Fruit fly (Drosophila melanogaster) whole organism, wandering third instar larva: ENCODE results near the gene CG12362.

Experiments used
- Abd-B ChIP-seq: fragments of >200 bp; optimal IDR thresholded peaks from 2 replicates; lab custom pipeline; 2017; ENCODE audit warnings: missing biosample characterization, missing genetic modification characterization
- CG32264 ChIP-seq: fragments of 200-800 bp; sonication (Bioruptor generic); optimal IDR thresholded peaks from 2 replicates; lab custom pipeline; 2016; ENCODE audit warnings: missing biosample characterization, missing genetic modification characterization
- CG9705 ChIP-seq: fragments of 200-800 bp; sonication (Bioruptor generic); optimal IDR thresholded peaks from 2 replicates; lab custom pipeline; 2018; ENCODE audit warnings: missing biosample characterization, mild to moderate bottlenecking, missing genetic modification characterization
- CrebA ChIP-seq: fragments of 200-800 bp; sonication (Bioruptor generic); optimal IDR thresholded peaks from 2 replicates; lab custom pipeline; 2016; ENCODE audit warnings: missing biosample characterization, mild to moderate bottlenecking, missing genetic modification characterization, borderline replicate concordance
- Dfd ChIP-seq: fragments of >200 bp; optimal IDR thresholded peaks from 2 replicates; lab custom pipeline; 2017; ENCODE audit warnings: missing biosample characterization, missing genetic modification characterization
- Dif ChIP-seq: fragments of 200-275, 200-300 bp; sonication (Bioruptor generic); optimal IDR thresholded peaks from 2 replicates; lab custom pipeline; 2018; ENCODE audit warnings: missing biosample characterization, missing genetic modification characterization; ENCODE audit not compliant: partially characterized antibody
- GATAd ChIP-seq: sonication (Bioruptor generic); optimal IDR thresholded peaks from 2 replicates; lab custom pipeline; 2016; ENCODE audit warnings: missing biosample characterization, missing genetic modification characterization
- HLH106 ChIP-seq: fragments of 200-800 bp; optimal IDR thresholded peaks from 3 replicates; lab custom pipeline; 2019; ENCODE audit warnings: missing biosample characterization, mild to moderate bottlenecking, missing genetic modification characterization, moderate library complexity
- Hr78 ChIP-seq: fragments of >200 bp; optimal IDR thresholded peaks from 2 replicates; lab custom pipeline; 2017; ENCODE audit warnings: missing biosample characterization, missing genetic modification characterization
- Hr83 ChIP-seq: fragments of 200-300 bp; sonication (Bioruptor generic); optimal IDR thresholded peaks from 2 replicates; lab custom pipeline; 2016; ENCODE audit warnings: missing biosample characterization, mild to moderate bottlenecking, missing genetic modification characterization, moderate library complexity; ENCODE audit not compliant: poor library complexity, severe bottlenecking
- Jra ChIP-seq: sonication (Bioruptor generic); optimal IDR thresholded peaks from 2 replicates; lab custom pipeline; 2016; ENCODE audit warnings: missing biosample characterization, missing genetic modification characterization
- Mio ChIP-seq: sonication (Bioruptor generic); optimal IDR thresholded peaks from 2 replicates; lab custom pipeline; 2016; ENCODE audit warnings: missing biosample characterization, missing genetic modification characterization
- N ChIP-seq: fragments of >200 bp; optimal IDR thresholded peaks from 2 replicates; lab custom pipeline; 2018; ENCODE audit warnings: missing biosample characterization, missing external identifiers, missing genetic modification characterization
- OdsH ChIP-seq: fragments of 200-800 bp; sonication (Bioruptor generic); optimal IDR thresholded peaks from 2 replicates; lab custom pipeline; 2016; ENCODE audit warnings: missing biosample characterization, mild to moderate bottlenecking, missing genetic modification characterization
- Rel ChIP-seq, 2 experiments: fragments of 200-800 bp; sonication (Bioruptor generic) in 1 of 2; optimal IDR thresholded peaks; 2 replicates in 1 of 2; 3 replicates in 1 of 2; lab custom pipeline; 2016 to 2019; ENCODE audit warnings: mild to moderate bottlenecking in 2 of 2, missing biosample characterization in 2 of 2, missing genetic modification characterization in 2 of 2, moderate library complexity in 1 of 2
- Sp1 ChIP-seq: fragments of 200-800 bp; sonication (Bioruptor generic); optimal IDR thresholded peaks from 3 replicates; lab custom pipeline; 2019; ENCODE audit warnings: missing biosample characterization, mild to moderate bottlenecking, missing genetic modification characterization, moderate library complexity
- Vsx2 ChIP-seq: fragments of 200-300, 225-300 bp; sonication (Bioruptor generic); optimal IDR thresholded peaks from 2 replicates; lab custom pipeline; 2018; ENCODE audit warnings: missing biosample characterization, missing genetic modification characterization; ENCODE audit not compliant: partially characterized antibody
- br ChIP-seq: fragments of 200-800 bp; sonication (Bioruptor generic); optimal IDR thresholded peaks from 2 replicates; lab custom pipeline; 2016; ENCODE audit warnings: missing biosample characterization, missing genetic modification characterization
- brk ChIP-seq: fragments of 200-800 bp; sonication (Bioruptor generic); optimal IDR thresholded peaks from 2 replicates; lab custom pipeline; 2016; ENCODE audit warnings: missing biosample characterization, mild to moderate bottlenecking, missing genetic modification characterization
- dl ChIP-seq, 2 experiments: fragments of 175-275, 200-275 bp in 1 of 2; fragments of 200-275 bp in 1 of 2; sonication (Bioruptor generic); optimal IDR thresholded peaks; lab custom pipeline; 2018; ENCODE audit warnings: mild to moderate bottlenecking in 2 of 2, missing biosample characterization in 2 of 2, missing genetic modification characterization in 2 of 2, moderate library complexity in 2 of 2; ENCODE audit not compliant: partially characterized antibody in 2 of 2, insufficient read depth in 1 of 2
- dmrt93B ChIP-seq: fragments of 200-800 bp; sonication (Bioruptor generic); optimal IDR thresholded peaks from 2 replicates; lab custom pipeline; 2018; ENCODE audit warnings: missing biosample characterization, mild to moderate bottlenecking, missing genetic modification characterization
- dsf ChIP-seq: sonication (Bioruptor generic); optimal IDR thresholded peaks from 2 replicates; lab custom pipeline; 2016; ENCODE audit warnings: missing biosample characterization, missing genetic modification characterization, borderline replicate concordance
- fru ChIP-seq: fragments of 200-800 bp; sonication (Bioruptor generic); optimal IDR thresholded peaks from 3 replicates; lab custom pipeline; 2016; ENCODE audit warnings: missing biosample characterization, mild to moderate bottlenecking, missing genetic modification characterization
- h ChIP-seq: fragments of 200-800 bp; sonication (Bioruptor generic); optimal IDR thresholded peaks from 3 replicates; lab custom pipeline; 2016; ENCODE audit warnings: missing biosample characterization, mild to moderate bottlenecking, missing genetic modification characterization
- jim ChIP-seq: fragments of 175-275, 200-325 bp; sonication (Bioruptor generic); optimal IDR thresholded peaks from 2 replicates; lab custom pipeline; 2016; ENCODE audit warnings: missing biosample characterization, mild to moderate bottlenecking, missing genetic modification characterization
- pan ChIP-seq: fragments of >200 bp; optimal IDR thresholded peaks from 2 replicates; lab custom pipeline; 2017
- psq ChIP-seq: fragments of 200-800 bp; sonication (Bioruptor generic); optimal IDR thresholded peaks from 3 replicates; lab custom pipeline; 2017; ENCODE audit warnings: missing biosample characterization, mild to moderate bottlenecking, missing genetic modification characterization, moderate library complexity
- rgr ChIP-seq: fragments of 200-800 bp; sonication (Bioruptor generic); optimal IDR thresholded peaks from 3 replicates; lab custom pipeline; 2016; ENCODE audit warnings: missing biosample characterization, mild to moderate bottlenecking, missing genetic modification characterization
- sv ChIP-seq: fragments of 200-800 bp; sonication (Bioruptor generic); optimal IDR thresholded peaks from 3 replicates; lab custom pipeline; 2016; ENCODE audit warnings: missing biosample characterization, missing genetic modification characterization
- tai ChIP-seq: sonication (Bioruptor generic); optimal IDR thresholded peaks from 2 replicates; lab custom pipeline; 2016; ENCODE audit warnings: missing biosample characterization, missing genetic modification characterization
- woc ChIP-seq: sonication (Bioruptor generic); optimal IDR thresholded peaks from 2 replicates; lab custom pipeline; 2016; ENCODE audit warnings: missing biosample characterization, mild to moderate bottlenecking, missing genetic modification characterization

Gene CG12362

DNA sequence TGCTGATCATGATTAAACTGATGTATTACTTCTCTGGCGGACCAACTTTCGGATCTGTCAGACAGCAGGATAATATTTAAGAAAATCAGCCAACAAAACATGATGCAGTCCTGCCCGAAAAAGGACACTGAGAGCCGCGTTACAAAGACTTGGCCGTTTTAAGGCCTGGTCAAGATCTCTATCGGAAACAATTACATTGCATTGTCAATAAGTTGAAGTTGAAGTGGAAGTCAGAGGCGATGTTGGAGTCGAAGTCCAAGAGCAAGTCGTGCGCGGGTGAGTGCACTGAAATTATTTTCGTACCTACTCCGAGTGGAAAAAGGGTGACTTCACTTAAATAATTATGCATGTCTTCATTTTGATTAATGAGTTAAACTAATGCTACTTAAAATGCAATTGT lies 21.4 kb downstream of the CG12362 start, which contains the start of gene Ir67c:
Ir67c (minus strand) TSS at position 101 of the 400 bp plus-strand sequence.
- TF ChIP-seq Sp1 (GFP tag; lab: Kevin White, UChicago) (no peak), GATAd (GFP tag; lab: Kevin White, UChicago) (no peak), dmrt93B (GFP tag; lab: Kevin White, UChicago) (no peak), tai (no peak), h (GFP tag; lab: Kevin White, UChicago) (no peak), psq (GFP tag; lab: Kevin White, UChicago) (no peak), Dfd (no peak), Mio (no peak), jim (GFP tag; lab: Kevin White, UChicago) (no peak), CG9705 (GFP tag; lab: Kevin White, UChicago) (no peak), Hr78 (GFP tag; lab: Kevin White, UChicago) (no peak), dsf (GFP tag; lab: Kevin White, UChicago) (no peak), HLH106 (tag; lab: Kevin White, UChicago) (no peak), sv (GFP tag; lab: Kevin White, UChicago) (no peak), Dif (GFP tag; lab: Kevin White, UChicago) (no peak), pan (lab: Kevin White, UChicago) (no peak), Hr83 (no peak)

DNA sequence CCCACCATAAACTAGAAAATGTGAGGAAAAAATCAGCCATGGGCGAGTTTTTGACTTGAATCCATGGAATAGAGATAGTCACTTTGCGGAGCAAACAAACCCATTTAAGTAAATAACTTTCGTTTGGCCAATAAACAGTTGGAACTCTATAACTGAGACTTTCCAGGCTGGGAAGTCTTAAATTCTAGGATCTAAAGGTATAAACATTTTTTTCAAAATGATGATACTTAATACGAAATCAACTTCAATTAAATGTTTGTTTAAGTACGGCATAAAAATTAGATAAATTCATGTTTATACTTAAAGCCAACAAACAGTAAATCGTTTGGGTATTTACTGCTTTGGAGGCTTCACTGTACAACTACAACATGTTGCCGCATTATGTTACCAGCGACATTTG lies 27.3 kb downstream of the CG12362 start:
- TF ChIP-seq GATAd (GFP tag; lab: Kevin White, UChicago): no peak
- no peak for TF ChIP-seq Rel (GFP tag; optimal IDR thresholded peaks at IDR 0.05; lab: Kevin White, UChicago)
- no peak for TF ChIP-seq Rel (tag; optimal IDR thresholded peaks at IDR 0.05; lab: Kevin White, UChicago)

DNA sequence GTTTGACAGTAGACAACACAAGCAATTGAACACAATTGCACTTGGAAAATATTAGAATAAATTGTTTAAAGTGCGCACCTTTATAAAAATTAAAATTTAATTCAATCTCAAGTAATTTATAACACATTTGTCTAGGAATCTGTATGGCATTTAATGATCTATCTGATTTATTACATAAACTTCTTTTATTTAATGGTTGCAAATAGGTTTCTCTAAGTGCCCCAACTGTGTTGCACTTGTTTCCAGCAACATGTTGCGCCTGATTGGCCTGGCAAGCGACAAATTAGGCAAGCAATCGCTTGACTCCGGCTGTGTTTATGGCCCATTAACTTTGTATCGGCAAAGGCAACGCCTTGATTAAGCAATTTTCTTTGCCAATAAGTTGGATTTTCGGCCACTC lies 27.9 kb downstream of the CG12362 start:
- no peak for TF ChIP-seq CG32264 (GFP tag; lab: Kevin White, UChicago)
- no peak for TF ChIP-seq fru (GFP tag; lab: Kevin White, UChicago)
- no peak for TF ChIP-seq jim (GFP tag; lab: Kevin White, UChicago)
- TF ChIP-seq Hr83: no peak

DNA sequence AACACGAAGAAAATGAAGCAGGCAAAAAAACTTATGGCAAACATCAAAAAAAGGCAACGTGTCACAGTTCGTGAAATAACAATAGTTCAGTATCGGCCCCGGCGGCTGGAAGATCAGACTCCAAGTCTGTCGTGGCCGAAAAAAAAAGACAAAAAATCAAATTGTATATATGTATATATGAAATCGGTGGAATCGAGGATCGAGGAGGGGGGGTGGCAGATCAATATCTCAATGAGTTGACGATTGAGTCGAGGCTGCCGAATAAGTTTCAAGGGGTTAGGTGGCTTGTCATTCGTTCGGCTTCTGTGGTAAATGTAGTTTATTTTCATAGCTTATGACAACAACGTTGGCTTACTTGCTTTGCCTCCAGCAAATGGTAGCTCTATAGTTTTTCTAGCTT lies 29.9 kb downstream of the CG12362 start:
- no peak for TF ChIP-seq CrebA (GFP tag; lab: Kevin White, UChicago)
- TF ChIP-seq woc (GFP tag; lab: Kevin White, UChicago): no peak
- no peak for TF ChIP-seq Dif (GFP tag; lab: Kevin White, UChicago)
- no peak for TF ChIP-seq Mio
- no peak for TF ChIP-seq rgr (GFP tag; lab: Kevin White, UChicago)
- no peak for TF ChIP-seq tai
- no peak for TF ChIP-seq CG32264 (GFP tag; lab: Kevin White, UChicago)
- no peak for TF ChIP-seq OdsH (GFP tag; lab: Kevin White, UChicago)
- TF ChIP-seq dmrt93B (GFP tag; lab: Kevin White, UChicago): no peak
- no peak for TF ChIP-seq pan (lab: Kevin White, UChicago)
- TF ChIP-seq dsf (GFP tag; lab: Kevin White, UChicago): no peak
- TF ChIP-seq fru (GFP tag; lab: Kevin White, UChicago): no peak
- no peak for TF ChIP-seq Jra (GFP tag; lab: Kevin White, UChicago)

DNA sequence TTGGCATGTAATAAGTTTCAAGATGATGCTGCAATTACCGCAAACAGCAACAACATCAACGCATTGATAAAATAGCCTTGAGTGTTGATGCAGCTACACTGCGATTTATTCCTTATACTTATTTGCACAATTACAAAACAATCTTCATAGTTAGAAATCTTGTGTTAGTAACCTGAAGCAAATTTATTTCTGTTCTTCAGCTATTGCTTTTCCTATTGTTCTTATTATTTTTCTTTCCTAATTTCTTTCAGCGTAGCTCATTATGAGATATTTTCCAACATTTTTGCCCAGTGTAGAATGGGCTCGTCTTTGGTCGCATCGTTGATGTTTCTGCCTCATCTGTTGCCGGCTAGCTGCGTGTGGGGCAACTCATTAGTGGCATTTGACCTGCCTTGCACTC lies 31.3 kb downstream of the CG12362 start:
- TF ChIP-seq brk (GFP tag; lab: Kevin White, UChicago): no peak

DNA sequence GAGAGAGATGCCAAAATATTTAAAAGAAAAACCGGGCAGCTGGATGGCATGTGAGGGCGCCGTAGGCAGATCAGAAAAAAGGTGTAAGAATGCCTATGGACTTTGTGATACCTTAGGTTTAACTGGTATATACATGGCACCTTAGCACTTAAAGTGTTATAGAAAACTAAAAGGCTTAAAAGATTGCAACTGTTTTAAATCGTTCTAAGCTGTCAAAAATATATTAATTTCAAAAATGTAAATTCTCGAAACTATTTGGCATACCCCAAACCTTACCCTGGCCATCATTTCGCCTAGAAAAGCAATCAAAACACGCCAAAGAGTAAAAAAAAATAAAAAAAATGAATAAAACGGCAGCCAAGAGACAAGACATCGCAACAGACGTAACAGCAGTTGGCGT lies 34.4 kb downstream of the CG12362 start:
- TF ChIP-seq GATAd (GFP tag; lab: Kevin White, UChicago) (no peak), Vsx2 (GFP tag; lab: Kevin White, UChicago) (no peak), Jra (GFP tag; lab: Kevin White, UChicago) (no peak), HLH106 (tag; lab: Kevin White, UChicago) (no peak), dl (GFP tag; optimal IDR thresholded peaks at IDR 0.05; lab: Kevin White, UChicago; ENCODE audit: insufficient read depth in 1 of 2, partially characterized antibody in 2 of 2) (no peak), Rel (GFP tag; optimal IDR thresholded peaks at IDR 0.05; lab: Kevin White, UChicago) (no peak), Rel (tag; optimal IDR thresholded peaks at IDR 0.05; lab: Kevin White, UChicago) (no peak), tai (no peak), jim (GFP tag; lab: Kevin White, UChicago) (no peak), br (GFP tag; lab: Kevin White, UChicago) (no peak), Dfd (no peak), psq (GFP tag; lab: Kevin White, UChicago) (no peak), N (GFP tag; lab: Kevin White, UChicago) (no peak), Abd-B (GFP tag; lab: Kevin White, UChicago) (no peak), dmrt93B (GFP tag; lab: Kevin White, UChicago) (no peak)
